Worm (Caenorhabditis elegans): ENCODE data around the gene poml-1.

ce11 chrX:13676892-13677291, 45.8 kb downstream of the poml-1 start, which contains the start of gene gck-4:
- no peak for TF ChIP-seq isw-1 (GFP tag; IDR thresholded peaks at IDR 0.05)
- no peak for TF ChIP-seq nhr-11 (tag; optimal IDR thresholded peaks at IDR 0.05)
- TF ChIP-seq unc-62 (GFP tag; optimal IDR thresholded peaks at IDR 0.05), result no peak
